Fruit fly (Drosophila melanogaster): ENCODE measurements around the gene CG18404.

Gene CG18404

dm6 chr3R:30208766-30209484, 44.1 kb upstream of the CG18404 start, which contains the start of gene RpS7 (continued):
- TF ChIP-seq CG12942 (GFP tag; optimal IDR thresholded peaks at IDR 0.05) (peak; percentile 2), chm (GFP tag; IDR thresholded peaks at IDR 0.05) (peak; percentile 85), YL-1 (GFP tag; optimal IDR thresholded peaks at IDR 0.05) (peak; percentile 83), CG12391 (tag; optimal IDR thresholded peaks at IDR 0.05) (peak; percentile 72), tna (GFP tag; IDR thresholded peaks at IDR 0.05; ENCODE audit: partially characterized antibody) (peak; percentile 93), CG17802 (tag; optimal IDR thresholded peaks at IDR 0.05) (peak; percentile 60), usp (GFP tag; optimal IDR thresholded peaks at IDR 0.05) (no peak), CG18262 (tag; optimal IDR thresholded peaks at IDR 0.05) (peak; percentile 69), Bgb (GFP tag; IDR thresholded peaks at IDR 0.05; ENCODE audit: partially characterized antibody) (peak; percentile 96), Sry-δ (GFP tag; optimal IDR thresholded peaks at IDR 0.05) (peak; percentile 93), Max (GFP tag; optimal IDR thresholded peaks at IDR 0.05) (peak; percentile 25), CG6272 (GFP tag; IDR thresholded peaks at IDR 0.05) (peak; percentile 76), CG33213 (GFP tag; optimal IDR thresholded peaks at IDR 0.05) (peak; percentile 64), pnt (GFP tag; optimal IDR thresholded peaks at IDR 0.05) (no peak), CG43689 (GFP tag; IDR thresholded peaks at IDR 0.05) (peak; percentile 57; the same call in 1 of the 2 replicates), H15 (GFP tag; IDR thresholded peaks at IDR 0.05) (peak; percentile 44; the same call in 1 of the 3 replicates), CG4360 (GFP tag; IDR thresholded peaks at IDR 0.05) (peak; percentile 43; the same call in 1 of the 2 replicates), wdn (GFP tag; IDR thresholded peaks at IDR 0.05) (peak; percentile 47; the same call in 1 of the 2 replicates), sim (GFP tag; IDR thresholded peaks at IDR 0.05) (peak; percentile 60; the same call in 1 of the 2 replicates), sqz (GFP tag; optimal IDR thresholded peaks at IDR 0.05) (peak; percentile 71), mam (GFP tag; optimal IDR thresholded peaks at IDR 0.05) (peak; percentile 25), CG1647 (GFP tag; optimal IDR thresholded peaks at IDR 0.05) (peak; percentile 30), Tbp (GFP tag; optimal IDR thresholded peaks at IDR 0.05) (no peak), mld (GFP tag; IDR thresholded peaks at IDR 0.05; ENCODE audit: partially characterized antibody) (peak; percentile 89), CG13424 (tag; optimal IDR thresholded peaks at IDR 0.05) (peak; percentile 20), MESR4 (GFP tag; optimal IDR thresholded peaks at IDR 0.05) (peak; percentile 97), trh (GFP tag; optimal IDR thresholded peaks at IDR 0.05) (peak; percentile 6), sima (GFP tag; optimal IDR thresholded peaks at IDR 0.05) (no peak), ash1 (GFP tag; optimal IDR thresholded peaks at IDR 0.05) (peak; percentile 42), CG16863 (GFP tag; optimal IDR thresholded peaks at IDR 0.05) (no peak), grn (GFP tag; optimal IDR thresholded peaks at IDR 0.05) (peak; percentile 5), CG14014 (GFP tag; IDR thresholded peaks at IDR 0.05) (peak; percentile 76), kni (GFP tag; optimal IDR thresholded peaks at IDR 0.05) (peak; percentile 82), az2 (GFP tag; optimal IDR thresholded peaks at IDR 0.05) (peak; percentile 26), Doc3 (GFP tag; IDR thresholded peaks at IDR 0.05; ENCODE audit: partially characterized antibody) (peak; percentile 98), Usf (GFP tag; optimal IDR thresholded peaks at IDR 0.05) (peak; percentile 37), CG4617 (GFP tag; optimal IDR thresholded peaks at IDR 0.05; ENCODE audit: borderline replicate concordance) (peak; percentile 2), dimm (GFP tag; IDR thresholded peaks at IDR 0.05) (peak; percentile 18; the same call in 1 of the 2 replicates), TFAM (GFP tag; optimal IDR thresholded peaks at IDR 0.05) (peak; percentile 20), CG11398 (GFP tag; optimal IDR thresholded peaks at IDR 0.05) (peak; percentile 41), zfh1 (GFP tag; IDR thresholded peaks at IDR 0.05) (peak; percentile 88), HLHmδ (GFP tag; optimal IDR thresholded peaks at IDR 0.05) (peak; percentile 96), Rfx (GFP tag; IDR thresholded peaks at IDR 0.05) (peak; percentile 84), CkIIα-i1 (GFP tag; IDR thresholded peaks at IDR 0.05) (no peak), CG12659 (GFP tag; optimal IDR thresholded peaks at IDR 0.05) (peak; percentile 70)

All from whole organism, embryonic.